Fruit fly (Drosophila melanogaster) whole organism, adult: ENCODE results near the gene Gr93b.

ENCODE experiments used
- CG11617 ChIP-seq: fragments of 200-800 bp; sonication (Bioruptor generic); optimal IDR thresholded peaks from 2 replicates; lab custom pipeline; 2017; ENCODE audit warnings: mild to moderate bottlenecking, missing biosample characterization, missing genetic modification reagents, missing genetic modification characterization
- CG12768 ChIP-seq: fragments of 200-800 bp; sonication (Bioruptor generic); optimal IDR thresholded peaks from 2 replicates; lab custom pipeline; 2017; ENCODE audit warnings: missing biosample characterization, missing genetic modification characterization, mild to moderate bottlenecking, moderate library complexity, missing genetic modification reagents
- CG14711 ChIP-seq: fragments of 200-800 bp; sonication (Bioruptor generic); optimal IDR thresholded peaks from 2 replicates; lab custom pipeline; 2018; ENCODE audit warnings: missing biosample characterization, mild to moderate bottlenecking, missing genetic modification characterization, moderate library complexity
- CG1620 ChIP-seq: fragments of 200-800 bp; sonication (Bioruptor generic); optimal IDR thresholded peaks from 2 replicates; lab custom pipeline; 2016; ENCODE audit warnings: missing biosample characterization, missing genetic modification characterization
- CG33017 ChIP-seq: fragments of 200-800 bp; sonication (Bioruptor generic); optimal IDR thresholded peaks from 2 replicates; lab custom pipeline; 2018; ENCODE audit warnings: missing biosample characterization, mild to moderate bottlenecking, missing genetic modification characterization, moderate library complexity
- CG5204 ChIP-seq: fragments of 200-800 bp; sonication (Bioruptor generic); optimal IDR thresholded peaks from 2 replicates; lab custom pipeline; 2016; ENCODE audit warnings: missing biosample characterization, missing genetic modification characterization
- CG7045 ChIP-seq: fragments of 200-800 bp; sonication (Bioruptor generic); optimal IDR thresholded peaks from 2 replicates; lab custom pipeline; 2017; ENCODE audit warnings: missing biosample characterization, mild to moderate bottlenecking, missing genetic modification characterization
- CG7101 ChIP-seq: fragments of 200-800 bp; sonication (Bioruptor generic); optimal IDR thresholded peaks from 2 replicates; lab custom pipeline; 2018; ENCODE audit warnings: missing biosample characterization, mild to moderate bottlenecking, missing genetic modification characterization, moderate library complexity
- Clk ChIP-seq: fragments of 200-800 bp; sonication (Bioruptor generic); optimal IDR thresholded peaks from 2 replicates; lab custom pipeline; 2017; ENCODE audit warnings: missing biosample characterization, missing genetic modification characterization
- Crg-1 ChIP-seq: fragments of 200-800 bp; sonication (Bioruptor generic); optimal IDR thresholded peaks from 2 replicates; lab custom pipeline; 2016; ENCODE audit warnings: missing biosample characterization, missing genetic modification characterization
- Hr96 ChIP-seq: fragments of 200-800 bp; sonication (Bioruptor generic); optimal IDR thresholded peaks from 2 replicates; lab custom pipeline; 2016; ENCODE audit warnings: missing biosample characterization, missing genetic modification characterization
- Mnt ChIP-seq: fragments of 200-800 bp; sonication (Bioruptor generic); optimal IDR thresholded peaks from 2 replicates; lab custom pipeline; 2016; ENCODE audit warnings: missing biosample characterization, mild to moderate bottlenecking, missing genetic modification characterization
- bab1 ChIP-seq: fragments of 200-800 bp; sonication (Bioruptor generic); optimal IDR thresholded peaks from 3 replicates; lab custom pipeline; 2019; ENCODE audit warnings: missing biosample characterization, mild to moderate bottlenecking, missing genetic modification characterization, moderate library complexity
- cic ChIP-seq: fragments of 200-800 bp; sonication (Bioruptor generic); optimal IDR thresholded peaks from 2 replicates; lab custom pipeline; 2017; ENCODE audit warnings: missing biosample characterization, mild to moderate bottlenecking, missing genetic modification characterization, moderate library complexity
- cnc ChIP-seq, 2 experiments: fragments of >200 bp; optimal IDR thresholded peaks; 2 replicates each; lab custom pipeline; 2017
- kay ChIP-seq: fragments of 200-800 bp; sonication (Bioruptor generic); peaks from one replicate; lab custom pipeline; 2016; ENCODE audit warnings: missing biosample characterization, missing genetic modification characterization, borderline replicate concordance
- ovo ChIP-seq: fragments of 200-800 bp; sonication (Bioruptor generic); optimal IDR thresholded peaks from 2 replicates; lab custom pipeline; 2016; ENCODE audit warnings: missing biosample characterization, missing genetic modification characterization
- pad ChIP-seq: fragments of 200-800 bp; sonication (Bioruptor generic); optimal IDR thresholded peaks from 3 replicates; lab custom pipeline; 2017; ENCODE audit warnings: missing biosample characterization, missing genetic modification characterization, mild to moderate bottlenecking, moderate library complexity, missing genetic modification reagents
- tj ChIP-seq: fragments of 200-800 bp; sonication (Bioruptor generic); optimal IDR thresholded peaks from 3 replicates; lab custom pipeline; 2017; ENCODE audit warnings: missing biosample characterization, mild to moderate bottlenecking, missing genetic modification characterization, moderate library complexity
- toe ChIP-seq: fragments of 200-800 bp; sonication (Bioruptor generic); optimal IDR thresholded peaks from 2 replicates; lab custom pipeline; 2016; ENCODE audit warnings: missing biosample characterization, missing genetic modification characterization

The Gr93b gene

DNA sequence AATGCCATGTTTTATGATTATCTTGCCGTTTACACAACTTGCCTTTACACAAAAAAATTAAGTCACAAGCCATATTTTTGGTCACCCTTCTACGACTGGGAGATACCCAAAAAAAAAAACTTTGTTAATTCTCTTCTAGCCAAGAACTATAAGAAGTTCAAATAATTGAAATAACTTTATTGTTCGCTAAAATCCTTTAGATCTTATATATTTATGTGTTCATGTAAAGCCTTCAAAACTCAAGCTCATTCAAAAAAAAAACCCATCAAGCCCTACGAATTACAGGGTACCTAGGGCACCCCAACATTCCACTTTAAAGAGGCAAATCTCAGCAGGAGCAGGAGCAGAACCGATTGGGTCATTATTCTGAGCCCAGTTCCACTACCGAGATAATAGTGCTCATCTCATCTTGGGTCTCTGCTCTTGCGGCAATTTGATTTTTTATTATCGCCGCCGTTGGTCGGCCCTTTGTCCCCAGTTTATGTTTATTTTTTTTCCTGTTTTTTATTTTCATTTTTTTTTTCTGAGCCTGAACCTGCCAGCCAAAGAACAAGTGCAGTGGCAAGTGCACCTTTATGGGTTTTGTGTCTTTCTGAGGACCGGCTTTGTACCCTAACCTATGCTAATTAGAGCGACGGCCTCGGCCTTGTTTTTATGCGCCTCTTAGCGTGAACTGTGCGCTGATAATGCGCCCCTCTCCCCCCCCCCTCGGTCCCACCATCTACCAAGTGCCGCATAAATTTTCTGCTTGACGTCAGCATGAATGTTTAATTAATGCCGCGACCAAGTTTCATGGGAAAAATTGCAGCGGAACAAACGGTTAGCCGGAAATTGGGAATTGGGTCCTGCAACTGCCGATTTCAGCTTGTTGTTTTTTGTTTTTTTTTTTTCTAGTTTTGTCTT lies 1.8 kb downstream of the Gr93b start:
- TF ChIP-seq cic (GFP tag; lab: Kevin White, UChicago) (no peak), CG1620 (GFP tag; lab: Kevin White, UChicago) (no peak), kay (GFP tag; lab: Kevin White, UChicago) (no peak), Hr96 (GFP tag; lab: Kevin White, UChicago) (no peak)

DNA sequence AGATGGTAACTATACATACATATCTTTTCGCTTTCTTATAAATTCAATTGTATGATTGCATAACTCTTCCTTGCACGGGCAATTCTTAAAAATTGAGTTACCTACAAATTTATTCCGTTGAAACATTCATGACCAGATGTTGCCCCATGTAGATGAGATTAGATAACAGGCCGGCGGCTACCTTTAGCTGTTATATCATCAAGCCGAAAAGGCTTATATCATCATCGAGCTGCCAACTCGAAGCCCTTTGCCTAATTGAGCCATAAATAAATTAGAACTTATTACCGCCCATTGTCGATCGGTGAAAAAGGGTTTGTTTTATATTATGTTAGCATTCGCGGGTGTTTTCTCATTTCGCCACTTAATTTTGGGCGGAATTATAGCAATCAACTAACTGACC lies 3.1 kb downstream of the Gr93b start:
- no peak for TF ChIP-seq CG7045
- no peak for TF ChIP-seq CG11617 (GFP tag; lab: Kevin White, UChicago)
- no peak for TF ChIP-seq CG1620 (GFP tag; lab: Kevin White, UChicago)
- no peak for TF ChIP-seq CG12768
- no peak for TF ChIP-seq CG14711 (tag; lab: Kevin White, UChicago)
- no peak for TF ChIP-seq Crg-1 (GFP tag; lab: Kevin White, UChicago)
- no peak for TF ChIP-seq Clk (GFP tag; lab: Kevin White, UChicago)
- no peak for TF ChIP-seq ovo (GFP tag; lab: Kevin White, UChicago)
- no peak for TF ChIP-seq toe (GFP tag; lab: Kevin White, UChicago)
- TF ChIP-seq cic (GFP tag; lab: Kevin White, UChicago) = no peak
- no peak for TF ChIP-seq CG33017 (tag; lab: Kevin White, UChicago)
- no peak for TF ChIP-seq Mnt
- TF ChIP-seq pad (GFP tag; lab: Kevin White, UChicago) = no peak
- no peak for TF ChIP-seq bab1 (GFP tag; lab: Kevin White, UChicago)
- TF ChIP-seq kay (GFP tag; lab: Kevin White, UChicago) = no peak

DNA sequence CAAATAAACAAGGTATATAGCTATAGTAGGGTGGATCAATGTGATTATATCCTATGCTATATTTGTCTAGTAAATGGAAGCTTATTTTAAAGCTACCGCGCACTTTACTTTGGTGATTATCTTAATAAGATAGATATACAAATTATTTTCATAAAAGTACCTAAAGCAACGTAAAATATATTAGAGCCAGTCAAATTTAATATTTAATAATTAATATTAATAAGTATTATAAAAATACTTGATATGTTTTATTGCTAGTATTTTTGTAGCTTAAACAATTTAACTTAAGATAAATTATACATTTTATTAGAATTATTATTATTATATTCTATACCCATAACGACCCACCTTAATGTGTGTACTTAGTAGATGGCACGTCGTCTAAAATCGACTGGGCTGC lies 3.9 kb downstream of the Gr93b start:
- no peak for TF ChIP-seq cnc (optimal IDR thresholded peaks at IDR 0.05; lab: Kevin White, UChicago)
- TF ChIP-seq CG5204 (GFP tag; lab: Kevin White, UChicago) = no peak
- no peak for TF ChIP-seq cic (GFP tag; lab: Kevin White, UChicago)
- TF ChIP-seq CG11617 (GFP tag; lab: Kevin White, UChicago) = peak; percentile 76
- peak; percentile 12 for TF ChIP-seq tj (GFP tag; lab: Kevin White, UChicago)
- no peak for TF ChIP-seq CG1620 (GFP tag; lab: Kevin White, UChicago)
- peak; percentile 94 for TF ChIP-seq bab1 (GFP tag; lab: Kevin White, UChicago)
- TF ChIP-seq CG12768 = no peak
- TF ChIP-seq pad (GFP tag; lab: Kevin White, UChicago) = peak; percentile 9
- TF ChIP-seq Mnt = no peak
- no peak for TF ChIP-seq Crg-1 (GFP tag; lab: Kevin White, UChicago)
- TF ChIP-seq CG14711 (tag; lab: Kevin White, UChicago) = peak; percentile 68
- TF ChIP-seq Hr96 (GFP tag; lab: Kevin White, UChicago) = no peak
- no peak for TF ChIP-seq Clk (GFP tag; lab: Kevin White, UChicago)
- no peak for TF ChIP-seq toe (GFP tag; lab: Kevin White, UChicago)
- no peak for TF ChIP-seq kay (GFP tag; lab: Kevin White, UChicago)
- peak; percentile 17 for TF ChIP-seq CG7045
- TF ChIP-seq CG33017 (tag; lab: Kevin White, UChicago) = peak; percentile 49
- peak; percentile 73 for TF ChIP-seq CG7101 (tag; lab: Kevin White, UChicago)
- peak; percentile 46 for TF ChIP-seq ovo (GFP tag; lab: Kevin White, UChicago)

DNA sequence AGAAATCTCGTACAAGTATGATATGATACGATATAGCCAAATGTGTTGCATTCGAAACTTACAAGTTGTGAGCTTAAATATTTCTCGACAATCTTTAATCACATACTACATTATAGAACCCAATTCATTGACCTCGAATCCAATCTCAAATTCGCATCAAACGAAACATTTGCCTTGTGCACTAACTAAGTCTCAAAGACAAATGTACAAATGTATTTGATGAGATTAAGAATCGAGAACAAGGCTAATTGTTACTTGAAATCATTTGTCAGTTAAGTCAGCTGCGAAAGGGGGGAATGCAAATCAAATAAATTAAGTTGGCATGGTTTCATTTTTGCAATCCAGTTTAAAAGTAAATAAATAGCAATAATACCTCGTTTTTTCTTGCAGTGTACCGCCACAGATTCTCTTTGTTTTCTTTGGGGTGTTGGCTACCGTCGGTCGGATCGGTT lies 5.0 kb downstream of the Gr93b start:
- TF ChIP-seq CG7101 (tag; lab: Kevin White, UChicago) (no peak), CG14711 (tag; lab: Kevin White, UChicago) (no peak), Crg-1 (GFP tag; lab: Kevin White, UChicago) (no peak), CG7045 (no peak)

DNA sequence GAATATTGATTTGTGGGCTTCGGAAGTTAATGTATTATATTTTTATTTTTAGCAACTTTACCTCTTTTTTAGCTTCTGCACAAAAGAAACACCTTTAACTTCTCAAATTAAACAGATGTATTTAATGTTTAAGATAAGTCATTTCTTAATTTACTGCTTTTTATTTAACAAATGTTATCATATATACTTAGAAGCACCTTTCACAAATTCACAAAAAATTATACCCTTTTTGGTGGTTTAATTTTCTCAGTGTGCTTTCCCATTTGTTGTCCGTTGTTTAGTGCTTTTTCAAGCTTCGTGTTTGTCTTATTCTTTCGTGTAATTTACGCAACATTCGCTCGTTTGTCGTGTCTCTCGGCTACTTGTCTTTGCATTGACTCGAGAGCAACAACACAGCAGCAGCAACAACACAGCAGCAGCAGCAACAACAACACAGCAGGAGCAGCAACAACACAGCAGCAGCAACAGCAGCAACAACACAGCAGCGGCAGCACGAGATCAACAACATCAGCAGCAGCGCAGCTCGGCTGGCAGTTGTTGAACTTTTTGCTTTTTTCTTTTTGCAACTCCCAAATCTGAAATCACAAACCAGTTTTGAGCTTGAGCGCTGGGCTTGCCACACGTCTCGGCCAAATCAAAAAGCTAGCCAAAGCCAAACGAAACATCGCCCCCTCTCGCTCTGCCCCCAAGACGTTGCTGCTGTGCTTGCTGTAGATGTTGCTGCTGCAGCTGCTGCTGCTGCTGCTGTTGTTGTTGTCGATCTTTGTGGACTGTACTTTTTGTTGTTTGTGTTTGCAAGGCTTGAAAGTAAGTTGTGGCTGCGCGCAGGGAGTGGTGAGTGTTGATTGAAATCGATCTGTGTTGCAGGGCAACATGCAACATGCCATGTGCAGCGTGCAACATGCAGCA lies 6.2 kb downstream of the Gr93b start:
- TF ChIP-seq CG1620 (GFP tag; lab: Kevin White, UChicago) = no peak
- no peak for TF ChIP-seq bab1 (GFP tag; lab: Kevin White, UChicago)
- TF ChIP-seq CG7101 (tag; lab: Kevin White, UChicago) = no peak

DNA sequence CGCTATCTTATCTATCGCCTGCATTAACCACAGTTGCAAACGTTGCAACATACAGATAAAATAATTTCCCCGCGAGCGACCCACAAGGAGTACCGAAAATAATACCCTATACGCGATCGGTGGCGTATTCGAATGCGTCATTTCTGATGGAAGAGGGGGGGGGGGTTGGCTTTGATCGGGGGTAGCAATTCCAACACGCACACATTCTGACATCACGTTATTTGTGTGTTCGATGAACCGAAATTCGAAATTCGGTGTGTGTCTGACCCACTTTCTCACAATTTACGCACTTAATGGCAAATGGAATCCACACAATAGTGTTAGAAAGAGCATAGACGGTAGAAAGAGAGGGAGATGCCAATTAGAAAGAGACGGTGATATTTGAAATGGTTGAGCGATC lies 7.0 kb downstream of the Gr93b start:
- no peak for TF ChIP-seq cic (GFP tag; lab: Kevin White, UChicago)
- no peak for TF ChIP-seq CG1620 (GFP tag; lab: Kevin White, UChicago)
- TF ChIP-seq CG5204 (GFP tag; lab: Kevin White, UChicago) = no peak
- no peak for TF ChIP-seq CG14711 (tag; lab: Kevin White, UChicago)
- TF ChIP-seq Hr96 (GFP tag; lab: Kevin White, UChicago) = no peak
- TF ChIP-seq bab1 (GFP tag; lab: Kevin White, UChicago) = no peak
